Fruit fly (Drosophila melanogaster) whole organism, embryonic: ENCODE measurements around the gene Galphai.
A peak's percentile ranks its signal among the peaks of the same experiment; 100 is the strongest.

Experiments used
- ATbp ChIP-seq: fragments of 200-800 bp; sonication (Bioruptor generic); optimal IDR thresholded peaks from 2 replicates; lab custom pipeline; 2017; ENCODE audit warnings: missing biosample characterization, mild to moderate bottlenecking, missing genetic modification characterization, missing genetic modification reagents
- B-H2 ChIP-seq: fragments of 200-800 bp; sonication (Bioruptor generic); optimal IDR thresholded peaks from 2 replicates; lab custom pipeline; 2018; ENCODE audit warnings: missing biosample characterization, mild to moderate bottlenecking, missing genetic modification characterization
- CG10147 ChIP-seq: fragments of 200-800 bp; sonication (Bioruptor generic); optimal IDR thresholded peaks from 2 replicates; lab custom pipeline; 2019; ENCODE audit warnings: missing biosample characterization, mild to moderate bottlenecking, missing genetic modification characterization, moderate library complexity
- CG10543 ChIP-seq: fragments of 200-800 bp; sonication (Bioruptor generic); optimal IDR thresholded peaks from 3 replicates; lab custom pipeline; 2017; ENCODE audit warnings: missing biosample characterization, mild to moderate bottlenecking, missing genetic modification characterization, moderate library complexity
- CG12219 ChIP-seq: fragments of 200-800 bp; sonication (Bioruptor generic); optimal IDR thresholded peaks from 3 replicates; lab custom pipeline; 2018; ENCODE audit warnings: missing biosample characterization, mild to moderate bottlenecking, missing genetic modification characterization
- CG1603 ChIP-seq: fragments of 200-800 bp; sonication (Bioruptor generic); optimal IDR thresholded peaks from 2 replicates; lab custom pipeline; 2019; ENCODE audit warnings: missing biosample characterization, mild to moderate bottlenecking, missing genetic modification characterization, moderate library complexity
- CG17912 ChIP-seq: fragments of 200-800 bp; sonication (Bioruptor generic); optimal IDR thresholded peaks from 2 replicates; lab custom pipeline; 2018; ENCODE audit warnings: missing biosample characterization, mild to moderate bottlenecking, missing genetic modification characterization
- CG1832 ChIP-seq: fragments of 200-800 bp; sonication (Bioruptor generic); optimal IDR thresholded peaks from 2 replicates; lab custom pipeline; 2017; ENCODE audit warnings: missing biosample characterization, mild to moderate bottlenecking, missing genetic modification characterization, inconsistent platforms
- CG2129 ChIP-seq: fragments of 200-800 bp; sonication (Bioruptor generic); IDR thresholded peaks from 2 replicates; pipeline ENCODE4 v1.3.6; 2022; ENCODE audit warnings: missing biosample characterization, missing genetic modification characterization; ENCODE audit not compliant: partially characterized antibody
- CG2199 ChIP-seq: fragments of 200-800 bp; sonication (Bioruptor generic); IDR thresholded peaks from 3 replicates; pipeline ENCODE4 v1.3.6; 2022; ENCODE audit warnings: missing biosample characterization, missing genetic modification characterization
- CG2678 ChIP-seq: fragments of 200-800 bp; sonication (Bioruptor generic); optimal IDR thresholded peaks from 3 replicates; lab custom pipeline; 2019; ENCODE audit warnings: missing biosample characterization, mild to moderate bottlenecking, missing genetic modification characterization, moderate library complexity
- CG30020 ChIP-seq: fragments of 200-800 bp; optimal IDR thresholded peaks from 2 replicates; lab custom pipeline; 2019; ENCODE audit warnings: missing biosample characterization, mild to moderate bottlenecking, missing genetic modification characterization, moderate library complexity
- CG31224 ChIP-seq: fragments of 200-800 bp; sonication (Bioruptor generic); IDR thresholded peaks from 2 replicates; pipeline ENCODE4 v1.3.6; 2022; ENCODE audit warnings: missing biosample characterization, missing genetic modification characterization
- CG42726 ChIP-seq: fragments of 200-800 bp; sonication (Bioruptor generic); IDR thresholded peaks from 2 replicates; pipeline ENCODE4 v1.3.6; 2022; ENCODE audit warnings: missing biosample characterization, missing genetic modification characterization; ENCODE audit not compliant: partially characterized antibody
- CG4282 ChIP-seq: fragments of 200-800 bp; sonication (Bioruptor generic); optimal IDR thresholded peaks from 2 replicates; lab custom pipeline; 2016; ENCODE audit warnings: missing biosample characterization, missing genetic modification characterization
- CG4360 ChIP-seq: fragments of 200-800 bp; sonication (Bioruptor generic); IDR thresholded peaks from 2 replicates; pipeline ENCODE4 v1.3.6; 2022; ENCODE audit warnings: missing biosample characterization, missing genetic modification characterization
- CG43689 ChIP-seq: fragments of 200-800 bp; sonication (Bioruptor generic); IDR thresholded peaks from 2 replicates; pipeline ENCODE4 v1.3.6; 2022; ENCODE audit warnings: missing biosample characterization, missing genetic modification characterization
- CG8478 ChIP-seq: fragments of >200 bp; optimal IDR thresholded peaks from 2 replicates; lab custom pipeline; 2018
- CG9609 ChIP-seq: fragments of 200-800 bp; sonication (Bioruptor generic); optimal IDR thresholded peaks from 3 replicates; lab custom pipeline; 2016; ENCODE audit warnings: missing biosample characterization, missing genetic modification characterization
- Chrac-16 ChIP-seq: fragments of 200-800 bp; sonication (Bioruptor generic); optimal IDR thresholded peaks from 3 replicates; lab custom pipeline; 2016; ENCODE audit warnings: missing biosample characterization, missing genetic modification characterization
- Deaf1 ChIP-seq: fragments of 200-800 bp; optimal IDR thresholded peaks from 3 replicates; lab custom pipeline; 2019; ENCODE audit warnings: missing biosample characterization, mild to moderate bottlenecking, missing genetic modification characterization, moderate library complexity
- HmgZ ChIP-seq: fragments of 200-800 bp; sonication (Bioruptor generic); optimal IDR thresholded peaks from 2 replicates; lab custom pipeline; 2018; ENCODE audit warnings: missing biosample characterization, mild to moderate bottlenecking, missing genetic modification characterization
- MTF-1 ChIP-seq: fragments of 200-800 bp; sonication (Bioruptor generic); optimal IDR thresholded peaks from 2 replicates; lab custom pipeline; 2018; ENCODE audit warnings: missing biosample characterization, mild to moderate bottlenecking, missing genetic modification characterization, borderline replicate concordance
- Nf-YB ChIP-seq: fragments of 200-800 bp; sonication (Bioruptor generic); optimal IDR thresholded peaks from 3 replicates; lab custom pipeline; 2019; ENCODE audit warnings: missing biosample characterization, mild to moderate bottlenecking, missing genetic modification characterization, moderate library complexity
- Nf-YC ChIP-seq: fragments of 200-800 bp; optimal IDR thresholded peaks from 3 replicates; lab custom pipeline; 2019; ENCODE audit warnings: missing biosample characterization, mild to moderate bottlenecking, missing genetic modification characterization, moderate library complexity
- Sox100B ChIP-seq: fragments of 200-800 bp; sonication (Bioruptor generic); optimal IDR thresholded peaks from 3 replicates; lab custom pipeline; 2018; ENCODE audit warnings: missing biosample characterization, mild to moderate bottlenecking, missing genetic modification characterization
- Sox102F ChIP-seq: fragments of 200-800 bp; sonication (Bioruptor generic); optimal IDR thresholded peaks from 2 replicates; lab custom pipeline; 2018; ENCODE audit warnings: missing biosample characterization, mild to moderate bottlenecking, missing genetic modification characterization, moderate library complexity
- TFAM ChIP-seq: fragments of 200-800 bp; sonication (Bioruptor generic); optimal IDR thresholded peaks from 2 replicates; lab custom pipeline; 2017; ENCODE audit warnings: missing biosample characterization, missing genetic modification characterization, inconsistent platforms
- abd-A ChIP-seq: fragments of 200-800 bp; sonication (Bioruptor generic); optimal IDR thresholded peaks from 3 replicates; lab custom pipeline; 2019; ENCODE audit warnings: missing biosample characterization, mild to moderate bottlenecking, missing genetic modification characterization, moderate library complexity
- bcd ChIP-seq: fragments of 200-800 bp; sonication (Bioruptor generic); optimal IDR thresholded peaks from 2 replicates; lab custom pipeline; 2017; ENCODE audit warnings: missing biosample characterization, mild to moderate bottlenecking, missing genetic modification characterization
- chn ChIP-seq: fragments of 200-800 bp; sonication (Bioruptor generic); optimal IDR thresholded peaks from 2 replicates; lab custom pipeline; 2016; ENCODE audit warnings: missing biosample characterization, missing genetic modification characterization
- cwo ChIP-seq: fragments of 200-800 bp; sonication (Bioruptor generic); optimal IDR thresholded peaks from 3 replicates; lab custom pipeline; 2017; ENCODE audit warnings: missing biosample characterization, missing genetic modification characterization, mild to moderate bottlenecking, moderate library complexity, missing genetic modification reagents
- danr ChIP-seq: fragments of 200-800 bp; sonication (Bioruptor generic); IDR thresholded peaks from 2 replicates; pipeline ENCODE4 v1.3.6; 2022; ENCODE audit warnings: missing biosample characterization, missing genetic modification characterization
- dmrt11E ChIP-seq: fragments of 200-800 bp; sonication (Bioruptor generic); optimal IDR thresholded peaks from 3 replicates; lab custom pipeline; 2018; ENCODE audit warnings: missing biosample characterization, mild to moderate bottlenecking, missing genetic modification characterization, moderate library complexity
- fru ChIP-seq: fragments of >200 bp; optimal IDR thresholded peaks from 2 replicates; lab custom pipeline; 2017
- ftz-f1 ChIP-seq: fragments of 200-800 bp; sonication (Bioruptor generic); optimal IDR thresholded peaks from 2 replicates; lab custom pipeline; 2016; ENCODE audit warnings: missing biosample characterization, missing genetic modification characterization
- gt ChIP-seq: fragments of 200-800 bp; sonication (Bioruptor generic); IDR thresholded peaks from 2 replicates; pipeline ENCODE4 v1.3.6; 2022; ENCODE audit warnings: missing biosample characterization, missing genetic modification characterization
- hkb ChIP-seq, 2 experiments: fragments of 200-800 bp in 1 of 2; fragments of >200 bp in 1 of 2; sonication (Bioruptor generic) in 1 of 2; IDR thresholded peaks in 1 of 2; optimal IDR thresholded peaks in 1 of 2; 2 replicates each; pipeline versions ENCODE4 v1.3.6 to Lab custom; 2017 to 2022; ENCODE audit warnings: missing biosample characterization in 1 of 2, missing genetic modification characterization in 1 of 2
- inv ChIP-seq: fragments of 200-800 bp; sonication (Bioruptor generic); IDR thresholded peaks from 2 replicates; pipeline ENCODE4 v1.3.6; 2022; ENCODE audit warnings: missing biosample characterization, missing genetic modification characterization; ENCODE audit not compliant: partially characterized antibody
- ken ChIP-seq: fragments of 200-800 bp; sonication (Bioruptor generic); IDR thresholded peaks from 3 replicates; pipeline ENCODE4 v1.3.6; 2022; ENCODE audit warnings: missing biosample characterization, missing genetic modification characterization
- lmd ChIP-seq: fragments of 200-800 bp; sonication (Bioruptor generic); IDR thresholded peaks from 2 replicates; pipeline ENCODE4 v1.3.6; 2022; ENCODE audit warnings: missing biosample characterization, missing genetic modification characterization
- lola ChIP-seq, 3 experiments: fragments of >200 bp in 2 of 3; fragments of 200-800 bp in 1 of 3; sonication (Bioruptor generic) in 1 of 3; optimal IDR thresholded peaks; 2 replicates each; lab custom pipeline; 2017 to 2019; ENCODE audit warnings: missing biosample characterization in 3 of 3, missing genetic modification characterization in 3 of 3, mild to moderate bottlenecking in 1 of 3, moderate library complexity in 1 of 3
- mirr ChIP-seq: fragments of 200-800 bp; sonication (Bioruptor generic); optimal IDR thresholded peaks from 3 replicates; lab custom pipeline; 2018; ENCODE audit warnings: missing biosample characterization, mild to moderate bottlenecking, missing genetic modification characterization
- scrt ChIP-seq: fragments of 200-800 bp; sonication (Bioruptor generic); optimal IDR thresholded peaks from 2 replicates; lab custom pipeline; 2018; ENCODE audit warnings: missing biosample characterization, mild to moderate bottlenecking, missing genetic modification characterization, moderate library complexity
- sd ChIP-seq: fragments of 200-800 bp; sonication (Bioruptor generic); optimal IDR thresholded peaks from 3 replicates; lab custom pipeline; 2018; ENCODE audit warnings: missing biosample characterization, mild to moderate bottlenecking, missing genetic modification characterization, moderate library complexity
- slp2 ChIP-seq: fragments of 200-800 bp; sonication (Bioruptor generic); optimal IDR thresholded peaks from 2 replicates; lab custom pipeline; 2016; ENCODE audit warnings: missing biosample characterization, missing genetic modification characterization
- tx ChIP-seq: fragments of 200-800 bp; sonication (Bioruptor generic); optimal IDR thresholded peaks from 2 replicates; lab custom pipeline; 2016; ENCODE audit warnings: missing biosample characterization, missing genetic modification characterization
- unc-4 ChIP-seq: fragments of 200-800 bp; sonication (Bioruptor generic); IDR thresholded peaks from 2 replicates; pipeline ENCODE4 v1.3.6; 2022; ENCODE audit warnings: missing biosample characterization, missing genetic modification characterization; ENCODE audit not compliant: partially characterized antibody

The Galphai gene

dm6 chr3L:6981109-6981741, 1.4 kb upstream of the Galphai start (continued):
- TF ChIP-seq bcd (GFP tag; lab: Kevin White, UChicago) = no peak
- TF ChIP-seq Nf-YC (tag; lab: Kevin White, UChicago) = peak; percentile 13
- TF ChIP-seq CG8478 (lab: Kevin White, UChicago) = peak; percentile 28
- no peak for TF ChIP-seq CG4282 (GFP tag; lab: Kevin White, UChicago)
- TF ChIP-seq mirr = no peak
- peak; percentile 71 for TF ChIP-seq abd-A (tag; lab: Kevin White, UChicago)
- peak; percentile 95 for TF ChIP-seq CG4360 (GFP tag; lab: Robert Waterston, UW)
- peak; percentile 6 for TF ChIP-seq Deaf1 (tag; lab: Kevin White, UChicago)
- peak; percentile 71 for TF ChIP-seq CG1832 (GFP tag; lab: Kevin White, UChicago)
- peak; percentile 10 for TF ChIP-seq sd (tag; lab: Kevin White, UChicago)
- no peak for TF ChIP-seq hkb (optimal IDR thresholded peaks at IDR 0.05; lab: Kevin White, UChicago)
- no peak for TF ChIP-seq hkb (GFP tag; IDR thresholded peaks at IDR 0.05; lab: Robert Waterston, UW)
- peak; percentile 53 for TF ChIP-seq cwo (GFP tag; lab: Kevin White, UChicago)
- TF ChIP-seq gt = no peak
- peak; percentile 10 for TF ChIP-seq Nf-YB (GFP tag; lab: Kevin White, UChicago)
- TF ChIP-seq CG2199 = 0 out of 3 replicates have a peak, but pooled peaks have one; percentile 52
- 0 out of 2 replicates have a peak, but pooled peaks have one; percentile 23 for TF ChIP-seq lmd (GFP tag; lab: Robert Waterston, UW)
- peak; percentile 38 for TF ChIP-seq CG10543
- TF ChIP-seq CG17912 = no peak

DNA sequence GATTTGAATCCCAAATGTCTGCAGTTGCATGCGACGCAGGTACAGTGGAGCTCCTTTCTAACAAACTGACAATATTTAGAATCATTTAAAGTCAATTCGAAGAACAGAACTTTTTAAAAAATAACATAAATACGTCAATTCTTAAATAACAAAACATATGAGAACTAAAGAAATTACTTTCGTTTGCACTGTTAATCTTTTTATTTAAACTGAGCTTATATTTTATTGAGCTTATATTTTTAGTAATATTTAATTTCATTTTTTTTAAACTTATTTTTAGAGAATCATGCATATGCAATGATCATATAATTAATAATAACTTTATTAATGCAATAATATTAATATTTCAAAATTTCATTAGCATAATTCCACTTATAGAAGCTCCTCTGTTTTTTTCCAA, 709 bp upstream of the Galphai start:
- TF ChIP-seq scrt (GFP tag; lab: Kevin White, UChicago) (no peak), tx (GFP tag; lab: Kevin White, UChicago) (no peak), fru (lab: Kevin White, UChicago) (no peak), ftz-f1 (GFP tag; lab: Kevin White, UChicago) (no peak), HmgZ (tag; lab: Kevin White, UChicago) (no peak), CG31224 (GFP tag; lab: Robert Waterston, UW) (no peak), ken (GFP tag; lab: Robert Waterston, UW) (no peak), unc-4 (GFP tag; lab: Robert Waterston, UW) (no peak), TFAM (no peak), ATbp (GFP tag; lab: Kevin White, UChicago) (no peak), Sox100B (peak; percentile 9), B-H2 (GFP tag; lab: Kevin White, UChicago) (no peak), inv (GFP tag; lab: Robert Waterston, UW) (no peak), CG10543 (no peak), CG1603 (tag; lab: Kevin White, UChicago) (no peak), CG42726 (GFP tag; lab: Robert Waterston, UW) (no peak), MTF-1 (no peak), lola (GFP tag; optimal IDR thresholded peaks at IDR 0.05; lab: Kevin White, UChicago) (peak in 1 of 3 experiments; percentile 14), Chrac-16 (GFP tag; lab: Kevin White, UChicago) (no peak), CG10147 (no peak), CG9609 (GFP tag; lab: Kevin White, UChicago) (no peak), Sox102F (GFP tag; lab: Kevin White, UChicago) (peak; percentile 12), danr (GFP tag; lab: Robert Waterston, UW) (no peak), chn (GFP tag; lab: Kevin White, UChicago) (no peak), Deaf1 (tag; lab: Kevin White, UChicago) (no peak), CG43689 (GFP tag; lab: Robert Waterston, UW) (no peak), slp2 (no peak), dmrt11E (tag; lab: Kevin White, UChicago) (no peak), CG2129 (no peak), CG2678 (tag; lab: Kevin White, UChicago) (peak; percentile 10), CG12219 (GFP tag; lab: Kevin White, UChicago) (no peak), CG30020 (tag; lab: Kevin White, UChicago) (no peak)
